Fruit fly (Drosophila melanogaster): ENCODE measurements around the gene amx.
A peak's percentile ranks its signal among the peaks of the same experiment; 100 is the strongest.

Gene amx

dm6 chrX:9201866-9202681 lies 45.1 kb downstream of the amx start (continued):
- TF ChIP-seq Atf-2 (GFP tag; optimal IDR thresholded peaks at IDR 0.05) (no peak), CG30020 (tag; optimal IDR thresholded peaks at IDR 0.05) (no peak), so (GFP tag; IDR thresholded peaks at IDR 0.05) (0 out of 3 replicates have a peak, but pooled peaks have one; percentile 49), bcd (GFP tag; optimal IDR thresholded peaks at IDR 0.05) (peak; percentile 84), Med (GFP tag) (peak; percentile 92), GATAe (GFP tag; conservative IDR thresholded peaks at IDR 0.05) (peak; percentile 57; the same call in 1 of the 2 replicates), tio (GFP tag; optimal IDR thresholded peaks at IDR 0.05) (no peak), CG15073 (GFP tag; optimal IDR thresholded peaks at IDR 0.05) (no peak), vnd (GFP tag; IDR thresholded peaks at IDR 0.05; ENCODE audit: partially characterized antibody) (no peak), Sox102F (GFP tag; optimal IDR thresholded peaks at IDR 0.05) (peak; percentile 50), CG17328 (GFP tag; IDR thresholded peaks at IDR 0.05) (peak; percentile 40; the same call in 1 of the 2 replicates), Ptx1 (GFP tag; IDR thresholded peaks at IDR 0.05) (peak; percentile 79), Nf-YC (tag; optimal IDR thresholded peaks at IDR 0.05) (peak; percentile 56), Usf (GFP tag; optimal IDR thresholded peaks at IDR 0.05) (peak; percentile 76), CG30431 (GFP tag; optimal IDR thresholded peaks at IDR 0.05) (peak; percentile 47), danr (GFP tag; IDR thresholded peaks at IDR 0.05) (peak; percentile 72), sisA (GFP tag; IDR thresholded peaks at IDR 0.05) (peak; percentile 61), CG17385 (GFP tag; optimal IDR thresholded peaks at IDR 0.05) (peak; percentile 69), nmo (GFP tag; optimal IDR thresholded peaks at IDR 0.05) (peak; percentile 53), Eip74EF (GFP tag; optimal IDR thresholded peaks at IDR 0.05) (peak in 1 of 2 experiments; percentile 31), CG5953 (GFP tag; IDR thresholded peaks at IDR 0.05) (no peak), wdn (GFP tag; IDR thresholded peaks at IDR 0.05) (peak; percentile 92), ac (GFP tag; optimal IDR thresholded peaks at IDR 0.05) (no peak), mld (GFP tag; IDR thresholded peaks at IDR 0.05; ENCODE audit: partially characterized antibody) (no peak), ash1 (GFP tag; optimal IDR thresholded peaks at IDR 0.05) (peak; percentile 81), CG9727 (GFP tag; optimal IDR thresholded peaks at IDR 0.05) (peak; percentile 78), NFAT (GFP tag; IDR thresholded peaks at IDR 0.05) (peak; percentile 96), scrt (GFP tag; optimal IDR thresholded peaks at IDR 0.05) (peak; percentile 66), Optix (GFP tag; IDR thresholded peaks at IDR 0.05) (peak; percentile 45; the same call in 1 of the 3 replicates), CG18599 (GFP tag; optimal IDR thresholded peaks at IDR 0.05) (peak; percentile 93), fd102C (GFP tag; optimal IDR thresholded peaks at IDR 0.05) (no peak), CG12659 (GFP tag; optimal IDR thresholded peaks at IDR 0.05) (peak; percentile 87), gcm (GFP tag; optimal IDR thresholded peaks at IDR 0.05) (peak; percentile 19), tap (tag; optimal IDR thresholded peaks at IDR 0.05) (peak; percentile 30), MBD-R2 (GFP tag; IDR thresholded peaks at IDR 0.05) (peak; percentile 65; the same call in 1 of the 2 replicates), al (GFP tag; IDR thresholded peaks at IDR 0.05) (peak; percentile 92), E2f1 (GFP tag; IDR thresholded peaks at IDR 0.05) (peak; percentile 85), pan (optimal IDR thresholded peaks at IDR 0.05) (no peak), pan (GFP tag; optimal IDR thresholded peaks at IDR 0.05 in 1 of 2, IDR thresholded peaks at IDR 0.05 in 1 of 2) (peak in 1 of 2 experiments; percentile 78), CG7372 (GFP tag; IDR thresholded peaks at IDR 0.05) (peak; percentile 85), ci (GFP tag; IDR thresholded peaks at IDR 0.05) (peak; percentile 61; the same call in 1 of the 3 replicates), CG7357 (GFP tag; IDR thresholded peaks at IDR 0.05) (peak; percentile 69), BtbVII (GFP tag; optimal IDR thresholded peaks at IDR 0.05) (peak; percentile 80), CG32772 (GFP tag; IDR thresholded peaks at IDR 0.05) (peak; percentile 65), rib (GFP tag; IDR thresholded peaks at IDR 0.05) (peak; percentile 90), CG12769 (tag; optimal IDR thresholded peaks at IDR 0.05) (peak; percentile 82), zfh2 (GFP tag; optimal IDR thresholded peaks at IDR 0.05) (peak; percentile 40), Hmr (GFP tag; optimal IDR thresholded peaks at IDR 0.05) (peak; percentile 90), CG11093 (GFP tag; IDR thresholded peaks at IDR 0.05) (peak; percentile 62; the same call in 1 of the 3 replicates)

All from whole organism, embryonic.